Fruit fly (Drosophila melanogaster) Kc167 (cell line): ENCODE data around the gene Ugt36F1.

Experiments
- Myc ChIP-seq: fragments of >200 bp; optimal IDR thresholded peaks from 2 replicates; lab custom pipeline; 2017; ENCODE audit warnings: missing external identifiers
- Sin3A ChIP-seq: fragments of >200 bp; optimal IDR thresholded peaks from 2 replicates; lab custom pipeline; 2018; ENCODE audit warnings: missing external identifiers
- h ChIP-seq: fragments of >200 bp; optimal IDR thresholded peaks from 3 replicates; lab custom pipeline; 2018; ENCODE audit warnings: missing external identifiers
- insv ChIP-seq: fragments of >200 bp; optimal IDR thresholded peaks from 3 replicates; lab custom pipeline; 2018; ENCODE audit warnings: missing external identifiers
- psq ChIP-seq: fragments of >200 bp; optimal IDR thresholded peaks from 2 replicates; lab custom pipeline; 2017; ENCODE audit warnings: missing external identifiers
- ttk ChIP-seq: sonication (Bioruptor generic); optimal IDR thresholded peaks from 2 replicates; lab custom pipeline; 2017; ENCODE audit warnings: missing external identifiers

DNA sequence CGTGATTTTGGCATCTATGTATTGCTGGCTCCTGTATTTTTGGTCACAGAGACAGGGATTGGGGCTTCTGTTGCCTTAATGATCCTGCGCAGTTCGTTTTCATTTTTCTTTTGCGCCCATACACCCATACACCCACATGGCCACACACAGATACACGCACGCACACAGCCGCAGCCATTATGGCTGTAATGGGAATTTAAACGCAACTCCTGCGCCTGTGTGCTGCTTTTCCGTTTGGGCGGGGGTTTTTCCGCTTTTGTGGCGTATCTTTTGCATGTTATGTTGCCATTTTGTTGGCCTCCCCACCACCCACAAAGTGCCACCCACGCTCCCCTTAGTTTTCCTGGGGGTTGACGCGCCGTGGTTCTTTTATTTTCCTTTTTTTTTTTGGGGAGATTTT is 48.7 kb downstream of the Ugt36F1 start:
- no peak for TF ChIP-seq h (lab: Kevin White, UChicago)
- TF ChIP-seq insv (lab: Kevin White, UChicago), result no peak
- TF ChIP-seq psq, result no peak
- no peak for TF ChIP-seq Myc
- no peak for TF ChIP-seq Sin3A
- TF ChIP-seq ttk (lab: Kevin White, UChicago), result no peak
